Fruit fly (Drosophila melanogaster) whole organism, wandering third instar larva: ENCODE measurements around the gene CG31300.

Source experiments
- Abd-B ChIP-seq: fragments of >200 bp; optimal IDR thresholded peaks from 2 replicates; lab custom pipeline; 2017; ENCODE audit warnings: missing biosample characterization, missing genetic modification characterization
- CG32264 ChIP-seq: fragments of 200-800 bp; sonication (Bioruptor generic); optimal IDR thresholded peaks from 2 replicates; lab custom pipeline; 2016; ENCODE audit warnings: missing biosample characterization, missing genetic modification characterization
- Dfd ChIP-seq: fragments of >200 bp; optimal IDR thresholded peaks from 2 replicates; lab custom pipeline; 2017; ENCODE audit warnings: missing biosample characterization, missing genetic modification characterization
- HLH106 ChIP-seq: fragments of 200-800 bp; optimal IDR thresholded peaks from 3 replicates; lab custom pipeline; 2019; ENCODE audit warnings: missing biosample characterization, mild to moderate bottlenecking, missing genetic modification characterization, moderate library complexity
- Hnf4 ChIP-seq: fragments of 200-800 bp; sonication (Bioruptor generic); optimal IDR thresholded peaks from 2 replicates; lab custom pipeline; 2016; ENCODE audit warnings: missing biosample characterization, mild to moderate bottlenecking, missing genetic modification characterization
- Hr83 ChIP-seq: fragments of 200-300 bp; sonication (Bioruptor generic); optimal IDR thresholded peaks from 2 replicates; lab custom pipeline; 2016; ENCODE audit warnings: missing biosample characterization, mild to moderate bottlenecking, missing genetic modification characterization, moderate library complexity; ENCODE audit not compliant: poor library complexity, severe bottlenecking
- Mio ChIP-seq: sonication (Bioruptor generic); optimal IDR thresholded peaks from 2 replicates; lab custom pipeline; 2016; ENCODE audit warnings: missing biosample characterization, missing genetic modification characterization
- Myc ChIP-seq: fragments of >200 bp; optimal IDR thresholded peaks from 2 replicates; lab custom pipeline; 2017
- N ChIP-seq: fragments of >200 bp; optimal IDR thresholded peaks from 2 replicates; lab custom pipeline; 2018; ENCODE audit warnings: missing biosample characterization, missing external identifiers, missing genetic modification characterization
- OdsH ChIP-seq: fragments of 200-800 bp; sonication (Bioruptor generic); optimal IDR thresholded peaks from 2 replicates; lab custom pipeline; 2016; ENCODE audit warnings: missing biosample characterization, mild to moderate bottlenecking, missing genetic modification characterization
- Rel ChIP-seq, 2 experiments: fragments of 200-800 bp; sonication (Bioruptor generic) in 1 of 2; optimal IDR thresholded peaks; 2 replicates in 1 of 2; 3 replicates in 1 of 2; lab custom pipeline; 2016 to 2019; ENCODE audit warnings: mild to moderate bottlenecking in 2 of 2, missing biosample characterization in 2 of 2, missing genetic modification characterization in 2 of 2, moderate library complexity in 1 of 2
- Sp1 ChIP-seq: fragments of 200-800 bp; sonication (Bioruptor generic); optimal IDR thresholded peaks from 3 replicates; lab custom pipeline; 2019; ENCODE audit warnings: missing biosample characterization, mild to moderate bottlenecking, missing genetic modification characterization, moderate library complexity
- Vsx2 ChIP-seq: fragments of 200-300, 225-300 bp; sonication (Bioruptor generic); optimal IDR thresholded peaks from 2 replicates; lab custom pipeline; 2018; ENCODE audit warnings: missing biosample characterization, missing genetic modification characterization; ENCODE audit not compliant: partially characterized antibody
- br ChIP-seq: fragments of 200-800 bp; sonication (Bioruptor generic); optimal IDR thresholded peaks from 2 replicates; lab custom pipeline; 2016; ENCODE audit warnings: missing biosample characterization, missing genetic modification characterization
- dl ChIP-seq, 2 experiments: fragments of 175-275, 200-275 bp in 1 of 2; fragments of 200-275 bp in 1 of 2; sonication (Bioruptor generic); optimal IDR thresholded peaks; lab custom pipeline; 2018; ENCODE audit warnings: mild to moderate bottlenecking in 2 of 2, missing biosample characterization in 2 of 2, missing genetic modification characterization in 2 of 2, moderate library complexity in 2 of 2; ENCODE audit not compliant: partially characterized antibody in 2 of 2, insufficient read depth in 1 of 2
- dsf ChIP-seq: sonication (Bioruptor generic); optimal IDR thresholded peaks from 2 replicates; lab custom pipeline; 2016; ENCODE audit warnings: missing biosample characterization, missing genetic modification characterization, borderline replicate concordance
- ey ChIP-seq: fragments of 200-800 bp; sonication (Bioruptor generic); optimal IDR thresholded peaks from 2 replicates; lab custom pipeline; 2016; ENCODE audit warnings: missing biosample characterization, missing genetic modification characterization
- foxo ChIP-seq, 2 experiments: fragments of 200-800 bp; sonication (Bioruptor generic); optimal IDR thresholded peaks; 2 replicates in 1 of 2; 3 replicates in 1 of 2; lab custom pipeline; 2016 to 2017; ENCODE audit warnings: missing biosample characterization in 2 of 2, missing genetic modification characterization in 2 of 2
- fru ChIP-seq: fragments of 200-800 bp; sonication (Bioruptor generic); optimal IDR thresholded peaks from 3 replicates; lab custom pipeline; 2016; ENCODE audit warnings: missing biosample characterization, mild to moderate bottlenecking, missing genetic modification characterization
- h ChIP-seq: fragments of 200-800 bp; sonication (Bioruptor generic); optimal IDR thresholded peaks from 3 replicates; lab custom pipeline; 2016; ENCODE audit warnings: missing biosample characterization, mild to moderate bottlenecking, missing genetic modification characterization
- pan ChIP-seq: fragments of >200 bp; optimal IDR thresholded peaks from 2 replicates; lab custom pipeline; 2017
- psq ChIP-seq: fragments of 200-800 bp; sonication (Bioruptor generic); optimal IDR thresholded peaks from 3 replicates; lab custom pipeline; 2017; ENCODE audit warnings: missing biosample characterization, mild to moderate bottlenecking, missing genetic modification characterization, moderate library complexity
- rgr ChIP-seq: fragments of 200-800 bp; sonication (Bioruptor generic); optimal IDR thresholded peaks from 3 replicates; lab custom pipeline; 2016; ENCODE audit warnings: missing biosample characterization, mild to moderate bottlenecking, missing genetic modification characterization
- sv ChIP-seq: fragments of 200-800 bp; sonication (Bioruptor generic); optimal IDR thresholded peaks from 3 replicates; lab custom pipeline; 2016; ENCODE audit warnings: missing biosample characterization, missing genetic modification characterization
- tai ChIP-seq: sonication (Bioruptor generic); optimal IDR thresholded peaks from 2 replicates; lab custom pipeline; 2016; ENCODE audit warnings: missing biosample characterization, missing genetic modification characterization
- woc ChIP-seq: sonication (Bioruptor generic); optimal IDR thresholded peaks from 2 replicates; lab custom pipeline; 2016; ENCODE audit warnings: missing biosample characterization, mild to moderate bottlenecking, missing genetic modification characterization

CG31300 gene

DNA sequence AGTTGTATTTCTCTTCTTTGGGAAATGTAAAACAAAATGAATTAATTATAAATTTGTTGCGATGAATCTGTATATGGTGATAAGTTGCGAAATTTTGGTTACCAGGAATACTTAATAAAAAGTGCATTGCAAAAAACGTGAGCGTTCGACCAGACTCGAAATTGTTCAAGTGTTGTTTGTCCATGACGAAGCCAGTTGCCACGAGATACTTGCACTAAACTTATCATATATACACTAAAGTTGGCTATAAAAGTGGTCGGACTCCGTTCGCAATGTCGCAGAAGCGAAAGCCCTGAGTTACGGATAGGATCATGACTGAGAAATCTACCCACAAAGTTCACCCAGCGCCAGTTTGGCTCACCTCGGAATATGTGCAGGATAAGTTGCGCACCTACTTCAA lies 9.9 kb upstream of the CG31300 start, which contains the start of gene CG11878:
Gene CG11878 (plus strand): TSS at position 301 of the 400 bp plus-strand sequence.
- no peak for TF ChIP-seq psq
- TF ChIP-seq Rel (GFP tag; optimal IDR thresholded peaks at IDR 0.05; lab: Kevin White, UChicago), result no peak
- no peak for TF ChIP-seq Rel (tag; optimal IDR thresholded peaks at IDR 0.05; lab: Kevin White, UChicago)

DNA sequence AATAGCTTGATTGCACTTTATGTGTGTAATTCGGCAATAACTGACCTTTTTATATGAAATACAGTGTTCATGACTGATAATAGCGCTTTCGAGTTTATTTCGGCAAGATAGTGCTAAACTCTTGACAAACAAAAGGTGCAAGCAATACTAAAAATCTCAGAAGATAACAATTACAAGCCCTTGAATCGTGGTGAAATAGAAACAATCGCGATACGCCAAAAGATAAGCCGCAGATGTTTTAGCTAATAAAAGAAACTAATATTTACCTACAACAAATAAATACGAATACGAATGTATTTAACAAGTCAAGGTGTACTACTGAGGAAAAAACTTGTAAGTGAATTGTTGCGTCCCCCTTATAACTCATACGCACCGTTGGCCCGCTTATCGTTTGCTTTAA lies 8.1 kb upstream of the CG31300 start:
- no peak for TF ChIP-seq tai (GFP tag; lab: Kevin White, UChicago)
- TF ChIP-seq br (GFP tag; lab: Kevin White, UChicago), result no peak
- TF ChIP-seq CG32264 (GFP tag; lab: Kevin White, UChicago), result no peak
- no peak for TF ChIP-seq OdsH (GFP tag; lab: Kevin White, UChicago)

DNA sequence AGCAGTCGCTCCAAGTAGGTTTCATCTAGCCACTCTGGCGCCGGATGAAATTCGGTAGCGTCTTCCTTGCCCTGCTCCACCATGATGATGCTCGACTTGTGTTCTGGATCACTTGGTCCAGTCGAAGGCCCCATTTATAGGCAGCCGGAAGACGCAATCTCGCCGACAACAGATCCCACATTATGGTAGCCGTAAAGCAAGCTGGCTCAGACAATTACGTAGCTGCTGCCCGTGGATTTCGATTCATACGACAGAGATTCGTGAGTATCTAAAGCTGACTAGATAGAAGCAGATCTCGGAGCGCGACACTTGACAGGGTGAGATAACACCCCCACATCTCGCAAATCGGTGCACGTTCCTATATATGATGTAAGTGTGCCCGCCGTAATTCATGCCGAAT lies 6.3 kb upstream of the CG31300 start, which contains the start of gene CG10513:
Gene CG10513 (minus strand): TSS at position 101 of the 400 bp plus-strand sequence.
- TF ChIP-seq foxo (GFP tag; optimal IDR thresholded peaks at IDR 0.05; lab: Kevin White, UChicago) (no peak), psq (no peak), N (no peak), woc (GFP tag; lab: Kevin White, UChicago) (no peak), Abd-B (GFP tag; lab: Kevin White, UChicago) (no peak), Dfd (GFP tag; lab: Kevin White, UChicago) (no peak), h (no peak)

DNA sequence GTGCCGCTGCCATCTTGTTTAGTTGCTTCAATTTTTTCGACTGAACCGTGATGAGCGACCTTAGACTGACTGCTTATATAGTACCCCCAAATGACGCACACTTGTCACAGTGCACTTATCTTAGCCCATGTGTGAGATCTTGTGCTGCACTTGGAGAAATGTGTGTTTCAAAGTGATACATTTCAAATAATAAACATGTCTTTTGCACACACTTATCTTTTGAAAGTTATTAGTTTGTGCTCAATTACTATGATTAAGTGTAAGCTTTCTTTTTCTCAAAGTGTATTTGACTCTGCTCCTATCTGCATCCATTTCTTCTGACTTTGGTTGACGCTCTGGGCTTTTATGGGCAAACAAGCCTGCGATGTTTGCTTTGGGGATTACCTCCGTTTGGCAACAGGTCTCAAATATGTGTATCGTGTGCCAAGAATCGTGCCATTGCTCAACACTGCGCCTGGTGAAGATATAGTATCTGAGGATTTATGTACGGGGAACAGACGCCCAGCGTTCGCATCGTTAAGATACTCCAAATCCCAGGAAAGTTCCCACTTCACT lies 3.5 kb upstream of the CG31300 start, which contains the start of gene CG10514:
Gene CG10514 (minus strand): TSS at position 51 of the 555 bp plus-strand sequence.
- TF ChIP-seq pan (lab: Kevin White, UChicago) (no peak), Sp1 (peak; percentile 10), br (GFP tag; lab: Kevin White, UChicago) (peak; percentile 36), OdsH (GFP tag; lab: Kevin White, UChicago) (peak; percentile 43), Hr83 (peak; percentile 77), woc (GFP tag; lab: Kevin White, UChicago) (no peak), CG32264 (GFP tag; lab: Kevin White, UChicago) (no peak), psq (peak; percentile 18), dl (GFP tag; optimal IDR thresholded peaks at IDR 0.05; lab: Kevin White, UChicago; ENCODE audit: insufficient read depth in 1 of 2, partially characterized antibody in 2 of 2) (no peak), ey (GFP tag; lab: Kevin White, UChicago) (peak; percentile 4), fru (peak; percentile 13), Vsx2 (GFP tag; lab: Kevin White, UChicago) (no peak), rgr (GFP tag; lab: Kevin White, UChicago) (peak; percentile 24), Mio (no peak), foxo (GFP tag; optimal IDR thresholded peaks at IDR 0.05; lab: Kevin White, UChicago) (peak in 1 of 2 experiments; percentile 18)

DNA sequence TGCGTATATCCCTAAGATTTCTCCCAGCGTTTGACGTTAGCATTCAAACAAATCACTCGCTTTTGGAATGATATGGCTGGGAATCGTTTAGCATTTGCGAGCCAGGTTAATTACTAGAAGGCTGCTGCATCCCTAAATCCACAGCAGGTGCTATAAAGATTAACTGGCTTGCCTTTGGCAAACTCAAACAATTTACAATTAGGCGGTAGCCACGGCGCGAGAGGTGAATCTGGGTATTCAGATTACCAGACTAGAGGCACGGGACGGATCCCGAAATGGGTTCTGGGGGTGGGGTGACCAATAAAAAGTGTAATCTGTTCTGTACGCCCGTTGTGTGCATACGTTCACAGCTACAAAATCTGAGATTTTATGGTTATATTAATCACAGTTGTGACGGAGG lies 2.3 kb upstream of the CG31300 start, which contains the start of gene CG11892:
Gene CG11892 (plus strand): TSS at position 384 of the 400 bp plus-strand sequence.
- TF ChIP-seq Hnf4 (peak; percentile 24), br (GFP tag; lab: Kevin White, UChicago) (peak; percentile 57), OdsH (GFP tag; lab: Kevin White, UChicago) (peak; percentile 47), HLH106 (tag; lab: Kevin White, UChicago) (no peak), Abd-B (GFP tag; lab: Kevin White, UChicago) (no peak), fru (peak; percentile 50), Hr83 (peak; percentile 51), sv (GFP tag; lab: Kevin White, UChicago) (no peak), Myc (lab: Kevin White, UChicago) (no peak), Dfd (GFP tag; lab: Kevin White, UChicago) (no peak), Sp1 (peak; percentile 55), Vsx2 (GFP tag; lab: Kevin White, UChicago) (no peak), rgr (GFP tag; lab: Kevin White, UChicago) (peak; percentile 36)
- TF ChIP-seq, all 38 proteins: peak for 7

DNA sequence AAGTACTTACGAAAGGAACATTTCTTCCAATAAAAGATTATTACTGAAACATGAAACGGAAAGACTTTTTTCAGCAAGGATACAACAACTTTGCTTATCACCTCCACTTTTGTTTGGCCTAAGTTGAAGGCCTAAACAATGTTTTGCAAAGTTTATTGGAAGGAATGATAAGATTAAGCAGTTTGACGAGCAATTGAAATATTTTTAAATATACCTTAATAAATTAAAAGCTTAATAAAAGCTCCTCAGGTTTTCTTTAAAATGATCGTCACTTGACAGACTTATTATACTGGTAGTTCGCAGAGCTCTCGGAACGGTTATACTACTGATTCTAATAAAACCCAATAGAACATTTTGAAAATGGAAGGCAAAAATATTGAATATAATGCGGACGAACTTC lies 1.8 kb downstream of the CG31300 start, which contains the start of gene CG31104:
Gene CG31104 (plus strand): TSS at position 301 of the 400 bp plus-strand sequence.
- TF ChIP-seq psq, result no peak
- TF ChIP-seq pan (lab: Kevin White, UChicago), result no peak
- no peak for TF ChIP-seq dl (GFP tag; optimal IDR thresholded peaks at IDR 0.05; lab: Kevin White, UChicago; ENCODE audit: insufficient read depth in 1 of 2, partially characterized antibody in 2 of 2)
- TF ChIP-seq tai (GFP tag; lab: Kevin White, UChicago), result no peak
- no peak for TF ChIP-seq dsf (GFP tag; lab: Kevin White, UChicago)
